Fruit fly (Drosophila melanogaster) whole organism, pupa: ENCODE results near the gene Sugb.

Experiments
- CG10348 ChIP-seq: fragments of 200-800 bp; sonication (Bioruptor generic); IDR thresholded peaks from 2 replicates; pipeline ENCODE4 v1.3.6; 2022; ENCODE audit warnings: missing biosample characterization, missing genetic modification characterization
- CG14655 ChIP-seq: fragments of 200-800 bp; sonication (Bioruptor generic); optimal IDR thresholded peaks from 3 replicates; lab custom pipeline; 2017; ENCODE audit warnings: mild to moderate bottlenecking, missing biosample characterization, missing genetic modification reagents, missing genetic modification characterization
- CG15710 ChIP-seq: fragments of 200-800 bp; sonication (Bioruptor generic); optimal IDR thresholded peaks from 2 replicates; lab custom pipeline; 2018; ENCODE audit warnings: missing biosample characterization, mild to moderate bottlenecking, missing genetic modification characterization, moderate library complexity
- CG17806 ChIP-seq: fragments of 200-800 bp; sonication (Bioruptor generic); optimal IDR thresholded peaks from 2 replicates; lab custom pipeline; 2018; ENCODE audit warnings: missing biosample characterization, mild to moderate bottlenecking, missing genetic modification characterization, moderate library complexity
- CG34367 ChIP-seq: fragments of 200-800 bp; sonication (Bioruptor generic); optimal IDR thresholded peaks from 2 replicates; lab custom pipeline; 2018; ENCODE audit warnings: missing biosample characterization, mild to moderate bottlenecking, missing genetic modification characterization
- CG8159 ChIP-seq: fragments of 200-800 bp; sonication (Bioruptor generic); optimal IDR thresholded peaks from 3 replicates; lab custom pipeline; 2018; ENCODE audit warnings: missing biosample characterization, mild to moderate bottlenecking, missing genetic modification characterization, moderate library complexity
- D1 ChIP-seq: fragments of 200-800 bp; sonication (Bioruptor generic); optimal IDR thresholded peaks from 2 replicates; lab custom pipeline; 2018; ENCODE audit warnings: missing biosample characterization, mild to moderate bottlenecking, missing genetic modification characterization, moderate library complexity
- EcR ChIP-seq: fragments of 200-800 bp; sonication (Bioruptor generic); optimal IDR thresholded peaks from 3 replicates; lab custom pipeline; 2019; ENCODE audit warnings: missing biosample characterization, missing genetic modification characterization, mild to moderate bottlenecking, moderate library complexity, missing genetic modification reagents
- Pif1A ChIP-seq: fragments of 200-800 bp; sonication (Bioruptor generic); optimal IDR thresholded peaks from 3 replicates; lab custom pipeline; 2016; ENCODE audit warnings: missing biosample characterization, missing genetic modification characterization
- Pif1B ChIP-seq: fragments of 200-800 bp; sonication (Bioruptor generic); optimal IDR thresholded peaks from 3 replicates; lab custom pipeline; 2016; ENCODE audit warnings: missing biosample characterization, missing genetic modification characterization
- fd96Ca ChIP-seq: fragments of 200-800 bp; sonication (Bioruptor generic); IDR thresholded peaks from 3 replicates; pipeline ENCODE4 v1.3.6; 2022; ENCODE audit warnings: missing biosample characterization, missing genetic modification characterization
- rn ChIP-seq: fragments of 200-800 bp; sonication (Bioruptor generic); IDR thresholded peaks from 2 replicates; pipeline ENCODE4 v1.3.6; 2022; ENCODE audit warnings: missing biosample characterization, missing genetic modification characterization

DNA sequence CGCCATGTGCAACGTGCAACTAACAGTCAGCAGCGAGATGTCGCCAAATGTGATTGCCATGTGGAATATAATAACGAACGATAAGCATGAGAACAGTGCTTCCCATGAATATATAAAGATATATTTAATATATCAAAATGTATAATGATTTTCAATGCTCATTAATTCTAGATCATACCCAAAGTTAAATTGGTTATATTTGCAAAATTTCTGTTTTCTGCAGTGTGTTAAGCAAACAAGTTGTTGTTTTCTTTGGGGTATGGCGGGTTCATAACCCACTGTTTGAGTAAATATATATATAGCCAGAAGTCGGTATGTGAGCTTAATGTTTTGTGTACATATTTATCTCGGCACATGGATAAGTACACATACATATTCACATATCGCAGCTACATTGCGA, 47.0 kb upstream of the Sugb start:
- no peak for TF ChIP-seq rn
- no peak for TF ChIP-seq CG34367 (tag; lab: Kevin White, UChicago)
- TF ChIP-seq Pif1A (GFP tag; lab: Kevin White, UChicago) = no peak
- no peak for TF ChIP-seq CG14655
- no peak for TF ChIP-seq CG15710 (tag; lab: Kevin White, UChicago)
- TF ChIP-seq fd96Ca (GFP tag; lab: Robert Waterston, UW) = no peak; the same call in 2 of the 3 replicates
- TF ChIP-seq CG10348 = no peak
- no peak for TF ChIP-seq CG17806 (tag; lab: Kevin White, UChicago)
- TF ChIP-seq CG8159 = peak; percentile 47
- TF ChIP-seq D1 = no peak
- no peak for TF ChIP-seq EcR (GFP tag; lab: Kevin White, UChicago)
- no peak for TF ChIP-seq Pif1B (GFP tag; lab: Kevin White, UChicago)
